2 fruit fly cellular contexts compared by ENCODE assay signal in genomic region chr3L:20198138-20198559, dm6.
TF ChIP-seq lines count a peak whose summit lies in the region.

TSS of gene CG42674 (minus strand) at chr3L:20198317.

TF ChIP-seq in whole organism, embryonic, 481 proteins besides CTCF, POLR2A, EP300 and RAD21 (continued from another document):
- TF ChIP-seq otp (GFP tag; IDR thresholded peaks at IDR 0.05; lab: Robert Waterston, UW): 0 out of 3 replicates have a peak, but pooled peaks have one; percentile 37
- TF ChIP-seq D19B (GFP tag; optimal IDR thresholded peaks at IDR 0.05; lab: Kevin White, UChicago): peak; percentile 39
- peak in 1 of 2 experiments; percentile 65 for TF ChIP-seq crp (GFP tag; optimal IDR thresholded peaks at IDR 0.05; lab: Kevin White, UChicago)
- peak; percentile 60 for TF ChIP-seq CG15601 (tag; optimal IDR thresholded peaks at IDR 0.05; lab: Kevin White, UChicago)
- peak; percentile 15; the same call in 1 of the 2 replicates for TF ChIP-seq E2f2 (GFP tag; IDR thresholded peaks at IDR 0.05; lab: Robert Waterston, UW)
- no peak for TF ChIP-seq Vsx1 (GFP tag; optimal IDR thresholded peaks at IDR 0.05; lab: Kevin White, UChicago)
- peak; percentile 97 for TF ChIP-seq CG3163 (GFP tag; optimal IDR thresholded peaks at IDR 0.05; lab: Kevin White, UChicago)
- TF ChIP-seq CG9727 (GFP tag; optimal IDR thresholded peaks at IDR 0.05; lab: Kevin White, UChicago): no peak
- 0 out of 2 replicates have a peak, but pooled peaks have one; percentile 11 for TF ChIP-seq seq (GFP tag; IDR thresholded peaks at IDR 0.05; lab: Robert Waterston, UW)
- TF ChIP-seq luna (GFP tag; optimal IDR thresholded peaks at IDR 0.05; lab: Kevin White, UChicago): no peak
- TF ChIP-seq CG17568 (GFP tag; optimal IDR thresholded peaks at IDR 0.05; lab: Kevin White, UChicago): peak; percentile 27
- no peak for TF ChIP-seq Hmr (GFP tag; optimal IDR thresholded peaks at IDR 0.05; lab: Kevin White, UChicago)
- TF ChIP-seq cg (GFP tag; optimal IDR thresholded peaks at IDR 0.05; lab: Kevin White, UChicago): peak; percentile 61
- TF ChIP-seq Med (GFP tag; lab: Kevin White, UChicago): peak; percentile 60
- no peak for TF ChIP-seq CG13775 (GFP tag; optimal IDR thresholded peaks at IDR 0.05; lab: Kevin White, UChicago)
- 0 out of 2 replicates have a peak, but pooled peaks have one; percentile 10 for TF ChIP-seq slbo (GFP tag; IDR thresholded peaks at IDR 0.05; lab: Robert Waterston, UW)
- TF ChIP-seq CG7745 (tag; optimal IDR thresholded peaks at IDR 0.05; lab: Kevin White, UChicago): no peak
- peak; percentile 56; the same call in 1 of the 2 replicates for TF ChIP-seq rib (GFP tag; IDR thresholded peaks at IDR 0.05; lab: Robert Waterston, UW)
- no peak for TF ChIP-seq disco-r (GFP tag; optimal IDR thresholded peaks at IDR 0.05; lab: Kevin White, UChicago)
- TF ChIP-seq CG34422 (GFP tag; IDR thresholded peaks at IDR 0.05; lab: Robert Waterston, UW): peak; percentile 63; the same call in 1 of the 3 replicates
- TF ChIP-seq CG5180 (GFP tag; optimal IDR thresholded peaks at IDR 0.05; lab: Kevin White, UChicago): peak; percentile 42
- TF ChIP-seq chm (GFP tag; IDR thresholded peaks at IDR 0.05; lab: Robert Waterston, UW): peak; percentile 61; the same call in 1 of the 2 replicates
- TF ChIP-seq CG17385 (GFP tag; optimal IDR thresholded peaks at IDR 0.05; lab: Kevin White, UChicago): peak; percentile 9
- peak; percentile 62 for TF ChIP-seq CG13624 (GFP tag; optimal IDR thresholded peaks at IDR 0.05; lab: Kevin White, UChicago)
- peak; percentile 23 for TF ChIP-seq CG3281 (GFP tag; optimal IDR thresholded peaks at IDR 0.05; lab: Kevin White, UChicago)
- peak; percentile 54 for TF ChIP-seq CG34376 (GFP tag; optimal IDR thresholded peaks at IDR 0.05; lab: Kevin White, UChicago)
- TF ChIP-seq bowl (GFP tag; IDR thresholded peaks at IDR 0.05; lab: Robert Waterston, UW): no peak
- peak; percentile 56 for TF ChIP-seq BtbVII (GFP tag; optimal IDR thresholded peaks at IDR 0.05; lab: Kevin White, UChicago)
- peak; percentile 8 for TF ChIP-seq HmgZ (tag; optimal IDR thresholded peaks at IDR 0.05; lab: Kevin White, UChicago)
- peak; percentile 89 for TF ChIP-seq Jarid2 (GFP tag; optimal IDR thresholded peaks at IDR 0.05; lab: Kevin White, UChicago)
- TF ChIP-seq CG10543 (GFP tag; optimal IDR thresholded peaks at IDR 0.05; lab: Kevin White, UChicago): peak; percentile 5
- TF ChIP-seq Meics (GFP tag; optimal IDR thresholded peaks at IDR 0.05; lab: Kevin White, UChicago): peak; percentile 12
- peak; percentile 2 for TF ChIP-seq Fer1 (GFP tag; optimal IDR thresholded peaks at IDR 0.05; lab: Kevin White, UChicago)
- TF ChIP-seq ftz-f1 (GFP tag; optimal IDR thresholded peaks at IDR 0.05; lab: Kevin White, UChicago): peak; percentile 10
- TF ChIP-seq CG12299 (tag; optimal IDR thresholded peaks at IDR 0.05; lab: Kevin White, UChicago): no peak
- TF ChIP-seq Rfx (GFP tag; IDR thresholded peaks at IDR 0.05; lab: Robert Waterston, UW): peak; percentile 38; the same call in 1 of the 2 replicates
- peak; percentile 60 for TF ChIP-seq CG11504 (tag; optimal IDR thresholded peaks at IDR 0.05; lab: Kevin White, UChicago)
- no peak; the same call in 2 of the 3 replicates for TF ChIP-seq zen2 (GFP tag; IDR thresholded peaks at IDR 0.05; lab: Robert Waterston, UW; ENCODE audit: partially characterized antibody)
- peak; percentile 38; the same call in 1 of the 2 replicates for TF ChIP-seq bbx (GFP tag; IDR thresholded peaks at IDR 0.05; lab: Robert Waterston, UW; ENCODE audit: partially characterized antibody)
- TF ChIP-seq caup (GFP tag; optimal IDR thresholded peaks at IDR 0.05; lab: Kevin White, UChicago; ENCODE audit: severe bottlenecking): peak; percentile 3
- TF ChIP-seq CG15514 (GFP tag; optimal IDR thresholded peaks at IDR 0.05; lab: Kevin White, UChicago): peak; percentile 94

TF ChIP-seq in whole organism, prepupa, 60 proteins besides CTCF, POLR2A, EP300 and RAD21 (continued from another document):
- TF ChIP-seq net (GFP tag; optimal IDR thresholded peaks at IDR 0.05; lab: Kevin White, UChicago): no peak
- no peak for TF ChIP-seq Eip93F (GFP tag; optimal IDR thresholded peaks at IDR 0.05; lab: Kevin White, UChicago)
- TF ChIP-seq CG16779 (tag; optimal IDR thresholded peaks at IDR 0.05; lab: Kevin White, UChicago): peak; percentile 24
- no peak for TF ChIP-seq CG31627 (GFP tag; optimal IDR thresholded peaks at IDR 0.05; lab: Kevin White, UChicago)
- TF ChIP-seq Lpt (GFP tag; optimal IDR thresholded peaks at IDR 0.05; lab: Kevin White, UChicago): no peak
- TF ChIP-seq CG4318 (GFP tag; optimal IDR thresholded peaks at IDR 0.05; lab: Kevin White, UChicago): no peak
